Fruit fly (Drosophila melanogaster): ENCODE results near the gene PolQ.

Gene PolQ

dm6 chr3R:12656946-12657566 lies 55.0 kb downstream of the PolQ start:
- TF ChIP-seq CG14655 (GFP tag; optimal IDR thresholded peaks at IDR 0.05) = no peak
- no peak for TF ChIP-seq Ets98B (GFP tag; IDR thresholded peaks at IDR 0.05)
- no peak for TF ChIP-seq Pif1A (GFP tag; optimal IDR thresholded peaks at IDR 0.05)
- TF ChIP-seq CG13204 (GFP tag; optimal IDR thresholded peaks at IDR 0.05) = no peak
- no peak for TF ChIP-seq CG8159 (tag; optimal IDR thresholded peaks at IDR 0.05)
- no peak for TF ChIP-seq CG10348 (GFP tag; IDR thresholded peaks at IDR 0.05)
- TF ChIP-seq CG34367 (tag; optimal IDR thresholded peaks at IDR 0.05) = no peak
- no peak for TF ChIP-seq gl (tag; optimal IDR thresholded peaks at IDR 0.05)
- TF ChIP-seq D1 (tag; optimal IDR thresholded peaks at IDR 0.05) = no peak
- TF ChIP-seq EcR (GFP tag; optimal IDR thresholded peaks at IDR 0.05) = no peak
- TF ChIP-seq CG12605 (GFP tag; IDR thresholded peaks at IDR 0.05) = no peak
- TF ChIP-seq CG15710 (tag; optimal IDR thresholded peaks at IDR 0.05) = no peak

Data from whole organism, pupa.